Worm (Caenorhabditis elegans) whole organism, L3 larva: Measurements from ENCODE around the gene D2096.12.

Source experiments
- ZK546.5 ChIP-seq: sonication (generic microtip); optimal IDR thresholded peaks from 2 replicates; lab custom pipeline; 2017; ENCODE audit warnings: missing biosample characterization, missing genetic modification characterization
- aly-2 ChIP-seq: fragments of 150-350 bp; optimal IDR thresholded peaks from 2 replicates; lab custom pipeline; 2014; ENCODE audit warnings: missing biosample characterization, missing genetic modification characterization
- ama-1 ChIP-seq: fragments of 150-350 bp; optimal IDR thresholded peaks from 2 replicates; lab custom pipeline; 2018
- ceh-82 ChIP-seq: fragments of 150-350 bp; optimal IDR thresholded peaks from 2 replicates; lab custom pipeline; 2014; ENCODE audit warnings: missing biosample characterization, missing genetic modification characterization
- egl-5 ChIP-seq: fragments of 150-350 bp; optimal IDR thresholded peaks from 2 replicates; lab custom pipeline; 2017; ENCODE audit warnings: missing biosample characterization, missing genetic modification reagents, missing genetic modification characterization, inconsistent platforms
- elt-3 ChIP-seq, 3 experiments: fragments of 150-350 bp in 1 of 3; sonication (generic microtip) in 2 of 3; optimal IDR thresholded peaks; 2 replicates in 2 of 3; 4 replicates in 1 of 3; lab custom pipeline; 2014 to 2017; ENCODE audit warnings: missing biosample characterization in 3 of 3, missing genetic modification characterization in 3 of 3
- nhr-11 ChIP-seq: fragments of 150-350 bp; optimal IDR thresholded peaks from 2 replicates; lab custom pipeline; 2014; ENCODE audit warnings: missing biosample characterization, missing genetic modification characterization
- nhr-23 ChIP-seq: fragments of 150-350 bp; optimal IDR thresholded peaks from 2 replicates; lab custom pipeline; 2014; ENCODE audit warnings: missing biosample characterization, missing genetic modification reagents, missing genetic modification characterization
- nhr-25 ChIP-seq: sonication (generic microtip); optimal IDR thresholded peaks from 2 replicates; lab custom pipeline; 2017; ENCODE audit warnings: missing biosample characterization, missing genetic modification characterization
- nhr-67 ChIP-seq: fragments of 150-350 bp; optimal IDR thresholded peaks from 2 replicates; lab custom pipeline; 2014; ENCODE audit warnings: missing biosample characterization, missing genetic modification characterization
- pqm-1 ChIP-seq: fragments of 150-350 bp; optimal IDR thresholded peaks from 2 replicates; lab custom pipeline; 2017; ENCODE audit warnings: missing biosample characterization, missing genetic modification characterization, inconsistent platforms
- skn-1 ChIP-seq: fragments of 150-350 bp; optimal IDR thresholded peaks from 2 replicates; lab custom pipeline; 2014; ENCODE audit warnings: missing biosample characterization, missing genetic modification characterization
- snpc-4 ChIP-seq: fragments of 150-350 bp; optimal IDR thresholded peaks from 2 replicates; lab custom pipeline; 2014; ENCODE audit warnings: missing biosample characterization, missing genetic modification characterization

- no peak for TF ChIP-seq skn-1 (tag; lab: Kevin White, UChicago)
- TF ChIP-seq nhr-23 = no peak
- no peak for TF ChIP-seq elt-3 (tag; optimal IDR thresholded peaks at IDR 0.05; lab: Kevin White, UChicago)
- no peak for TF ChIP-seq snpc-4
- TF ChIP-seq ceh-82 (tag; lab: Kevin White, UChicago) = no peak
- no peak for TF ChIP-seq nhr-25 (tag; lab: Kevin White, UChicago)
- TF ChIP-seq egl-5 = no peak
- no peak for TF ChIP-seq ZK546.5 (tag; lab: Kevin White, UChicago)
- TF ChIP-seq ama-1 (lab: Kevin White, UChicago) = no peak
- TF ChIP-seq pqm-1 = no peak
- TF ChIP-seq aly-2 = no peak
- no peak for TF ChIP-seq nhr-11 (tag; lab: Kevin White, UChicago)
- no peak for TF ChIP-seq nhr-67 (tag; lab: Kevin White, UChicago)
Observed at ce11 chrIV:8347051-8347450, 16.2 kb upstream of the D2096.12 start, which contains the start of the genes F17E9.18 and F17E9.15.
